Fruit fly (Drosophila melanogaster): ENCODE measurements around the gene CG5347.

DNA sequence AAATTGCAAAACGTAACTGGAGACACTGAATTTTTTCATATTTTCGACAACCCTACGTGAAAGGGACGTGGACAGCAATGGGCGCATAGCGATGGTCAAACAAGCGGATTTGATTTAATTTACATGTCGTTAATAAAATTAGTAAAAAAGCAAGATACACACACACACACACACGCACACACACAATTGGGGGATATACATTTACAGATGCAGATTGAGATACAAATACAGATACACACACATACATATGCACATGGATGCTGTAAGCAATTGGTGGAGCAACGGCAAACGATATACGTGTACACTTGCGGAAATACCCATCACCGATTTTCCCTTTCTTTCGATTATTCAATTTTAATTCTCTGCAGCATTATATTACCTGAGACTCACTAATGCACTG, 11.6 kb upstream of the CG5347 start:
- TF ChIP-seq CG6163 (GFP tag; IDR thresholded peaks at IDR 0.05) (no peak), Gug (GFP tag; IDR thresholded peaks at IDR 0.05) (no peak), Ets96B (tag; optimal IDR thresholded peaks at IDR 0.05) (no peak), Sox102F (GFP tag; optimal IDR thresholded peaks at IDR 0.05) (no peak), CG4318 (GFP tag; optimal IDR thresholded peaks at IDR 0.05) (no peak), vri (GFP tag; optimal IDR thresholded peaks at IDR 0.05) (no peak), Hr38 (GFP tag; optimal IDR thresholded peaks at IDR 0.05) (no peak), CG9139 (GFP tag; optimal IDR thresholded peaks at IDR 0.05) (no peak)
